Fruit fly (Drosophila melanogaster): ENCODE measurements around the gene emei.

The emei gene

dm6 chr3L:11074043-11074853, 35.2 kb upstream of the emei start, which contains the start of the genes Pfdn2 and Noc1 (continued):
- TF ChIP-seq ssp (GFP tag; IDR thresholded peaks at IDR 0.05) (peak; percentile 32; the same call in 1 of the 2 replicates), Dfd (GFP tag; optimal IDR thresholded peaks at IDR 0.05) (no peak), her (GFP tag; optimal IDR thresholded peaks at IDR 0.05) (no peak), Kr (GFP tag; optimal IDR thresholded peaks at IDR 0.05) (no peak), CG10209 (GFP tag; optimal IDR thresholded peaks at IDR 0.05) (peak; percentile 50), CG4424 (GFP tag; optimal IDR thresholded peaks at IDR 0.05) (peak; percentile 40), CG32532 (GFP tag; IDR thresholded peaks at IDR 0.05) (peak; percentile 70), CG8388 (GFP tag; optimal IDR thresholded peaks at IDR 0.05) (no peak), CG3847 (GFP tag; IDR thresholded peaks at IDR 0.05) (0 out of 2 replicates have a peak, but pooled peaks have one; percentile 26), dimm (GFP tag; IDR thresholded peaks at IDR 0.05) (no peak), tup (GFP tag; optimal IDR thresholded peaks at IDR 0.05) (no peak), CG2116 (GFP tag; optimal IDR thresholded peaks at IDR 0.05) (peak; percentile 18), cg (GFP tag; optimal IDR thresholded peaks at IDR 0.05) (no peak), HLH3B (GFP tag; IDR thresholded peaks at IDR 0.05) (no peak), Awh (GFP tag; IDR thresholded peaks at IDR 0.05) (0 out of 2 replicates have a peak, but pooled peaks have one; percentile 15), CG18599 (GFP tag; optimal IDR thresholded peaks at IDR 0.05) (no peak), Hmr (GFP tag; optimal IDR thresholded peaks at IDR 0.05) (no peak), maf-S (GFP tag; optimal IDR thresholded peaks at IDR 0.05) (no peak), ind (GFP tag; optimal IDR thresholded peaks at IDR 0.05) (peak; percentile 62), Vsx1 (GFP tag; optimal IDR thresholded peaks at IDR 0.05) (no peak), CG7271 (tag; optimal IDR thresholded peaks at IDR 0.05) (no peak), sqz (GFP tag; optimal IDR thresholded peaks at IDR 0.05) (no peak), CG4360 (GFP tag; IDR thresholded peaks at IDR 0.05) (no peak), CG3065 (GFP tag; optimal IDR thresholded peaks at IDR 0.05) (no peak), ash1 (GFP tag; optimal IDR thresholded peaks at IDR 0.05) (no peak), Mad (GFP tag; optimal IDR thresholded peaks at IDR 0.05) (no peak), Abd-B (GFP tag; optimal IDR thresholded peaks at IDR 0.05) (no peak), Neu2 (GFP tag; optimal IDR thresholded peaks at IDR 0.05; ENCODE audit: borderline replicate concordance) (no peak), CG10267 (tag; optimal IDR thresholded peaks at IDR 0.05) (peak; percentile 60), E2f2 (GFP tag; IDR thresholded peaks at IDR 0.05) (no peak), ase (GFP tag; IDR thresholded peaks at IDR 0.05) (no peak), TFAM (GFP tag; optimal IDR thresholded peaks at IDR 0.05) (no peak), fd96Cb (tag; optimal IDR thresholded peaks at IDR 0.05) (peak; percentile 41), CG1602 (GFP tag; optimal IDR thresholded peaks at IDR 0.05) (peak; percentile 55), NC2β (GFP tag; optimal IDR thresholded peaks at IDR 0.05) (no peak), Ssrp (tag; optimal IDR thresholded peaks at IDR 0.05) (peak; percentile 70), CG12659 (GFP tag; optimal IDR thresholded peaks at IDR 0.05) (peak; percentile 74), CG2129 (GFP tag; IDR thresholded peaks at IDR 0.05; ENCODE audit: partially characterized antibody) (no peak), odd (GFP tag; optimal IDR thresholded peaks at IDR 0.05) (no peak), CG12071 (GFP tag; optimal IDR thresholded peaks at IDR 0.05) (no peak), HLH54F (GFP tag; optimal IDR thresholded peaks at IDR 0.05) (no peak), Sox102F (GFP tag; optimal IDR thresholded peaks at IDR 0.05) (peak; percentile 76), CG17328 (GFP tag; IDR thresholded peaks at IDR 0.05) (peak; percentile 52), bsh (GFP tag; optimal IDR thresholded peaks at IDR 0.05) (peak in 1 of 2 experiments; percentile 62), chif (GFP tag; optimal IDR thresholded peaks at IDR 0.05) (no peak), rib (GFP tag; IDR thresholded peaks at IDR 0.05) (no peak), pfk (GFP tag; optimal IDR thresholded peaks at IDR 0.05) (no peak), CG17359 (tag; optimal IDR thresholded peaks at IDR 0.05) (no peak), CG11504 (tag; optimal IDR thresholded peaks at IDR 0.05) (no peak)
